Fruit fly (Drosophila melanogaster) whole organism, pupa: ENCODE measurements around the gene His3.3A.

Experiments used
- CG10348 ChIP-seq: fragments of 200-800 bp; sonication (Bioruptor generic); IDR thresholded peaks from 2 replicates; pipeline ENCODE4 v1.3.6; 2022; ENCODE audit warnings: missing biosample characterization, missing genetic modification characterization
- CG12605 ChIP-seq: fragments of 200-800 bp; sonication (Bioruptor generic); IDR thresholded peaks from 2 replicates; pipeline ENCODE4 v1.3.6; 2022; ENCODE audit warnings: missing biosample characterization, missing genetic modification characterization
- CG13204 ChIP-seq: fragments of 200-800 bp; sonication (Bioruptor generic); optimal IDR thresholded peaks from 2 replicates; lab custom pipeline; 2018; ENCODE audit warnings: missing biosample characterization, mild to moderate bottlenecking, missing genetic modification characterization, moderate library complexity
- CG14655 ChIP-seq: fragments of 200-800 bp; sonication (Bioruptor generic); optimal IDR thresholded peaks from 3 replicates; lab custom pipeline; 2017; ENCODE audit warnings: mild to moderate bottlenecking, missing biosample characterization, missing genetic modification reagents, missing genetic modification characterization
- CG15710 ChIP-seq: fragments of 200-800 bp; sonication (Bioruptor generic); optimal IDR thresholded peaks from 2 replicates; lab custom pipeline; 2018; ENCODE audit warnings: missing biosample characterization, mild to moderate bottlenecking, missing genetic modification characterization, moderate library complexity
- CG17806 ChIP-seq: fragments of 200-800 bp; sonication (Bioruptor generic); optimal IDR thresholded peaks from 2 replicates; lab custom pipeline; 2018; ENCODE audit warnings: missing biosample characterization, mild to moderate bottlenecking, missing genetic modification characterization, moderate library complexity
- CG32121 ChIP-seq: fragments of 200-800 bp; sonication (Bioruptor generic); IDR thresholded peaks from 2 replicates; pipeline ENCODE4 v1.3.6; 2022; ENCODE audit warnings: missing biosample characterization, missing genetic modification characterization
- CG34367 ChIP-seq: fragments of 200-800 bp; sonication (Bioruptor generic); optimal IDR thresholded peaks from 2 replicates; lab custom pipeline; 2018; ENCODE audit warnings: missing biosample characterization, mild to moderate bottlenecking, missing genetic modification characterization
- CG4496 ChIP-seq: fragments of 200-800 bp; sonication (Bioruptor generic); IDR thresholded peaks from 3 replicates; pipeline ENCODE4 v1.3.6; 2022; ENCODE audit warnings: missing biosample characterization, missing genetic modification characterization
- CG8159 ChIP-seq: fragments of 200-800 bp; sonication (Bioruptor generic); optimal IDR thresholded peaks from 3 replicates; lab custom pipeline; 2018; ENCODE audit warnings: missing biosample characterization, mild to moderate bottlenecking, missing genetic modification characterization, moderate library complexity
- CG8301 ChIP-seq: fragments of 200-800 bp; sonication (Bioruptor generic); optimal IDR thresholded peaks from 2 replicates; lab custom pipeline; 2018; ENCODE audit warnings: missing biosample characterization, mild to moderate bottlenecking, missing genetic modification characterization
- CG9948 ChIP-seq: fragments of 200-800 bp; sonication (Bioruptor generic); optimal IDR thresholded peaks from 2 replicates; lab custom pipeline; 2018; ENCODE audit warnings: missing biosample characterization, mild to moderate bottlenecking, missing genetic modification characterization, moderate library complexity
- D1 ChIP-seq: fragments of 200-800 bp; sonication (Bioruptor generic); optimal IDR thresholded peaks from 2 replicates; lab custom pipeline; 2018; ENCODE audit warnings: missing biosample characterization, mild to moderate bottlenecking, missing genetic modification characterization, moderate library complexity
- EcR ChIP-seq: fragments of 200-800 bp; sonication (Bioruptor generic); optimal IDR thresholded peaks from 3 replicates; lab custom pipeline; 2019; ENCODE audit warnings: missing biosample characterization, missing genetic modification characterization, mild to moderate bottlenecking, moderate library complexity, missing genetic modification reagents
- Ets98B ChIP-seq: fragments of 200-800 bp; sonication (Bioruptor generic); IDR thresholded peaks from 2 replicates; pipeline ENCODE4 v1.3.6; 2022; ENCODE audit warnings: missing biosample characterization, missing genetic modification characterization
- Pif1A ChIP-seq: fragments of 200-800 bp; sonication (Bioruptor generic); optimal IDR thresholded peaks from 3 replicates; lab custom pipeline; 2016; ENCODE audit warnings: missing biosample characterization, missing genetic modification characterization
- Pif1B ChIP-seq: fragments of 200-800 bp; sonication (Bioruptor generic); optimal IDR thresholded peaks from 3 replicates; lab custom pipeline; 2016; ENCODE audit warnings: missing biosample characterization, missing genetic modification characterization
- Snoo ChIP-seq: fragments of 200-800 bp; sonication (Bioruptor generic); optimal IDR thresholded peaks from 3 replicates; lab custom pipeline; 2017; ENCODE audit warnings: missing biosample characterization, mild to moderate bottlenecking, missing genetic modification characterization, inconsistent platforms
- fd96Ca ChIP-seq: fragments of 200-800 bp; sonication (Bioruptor generic); IDR thresholded peaks from 3 replicates; pipeline ENCODE4 v1.3.6; 2022; ENCODE audit warnings: missing biosample characterization, missing genetic modification characterization
- gl ChIP-seq: fragments of 200-800 bp; sonication (Bioruptor generic); optimal IDR thresholded peaks from 2 replicates; lab custom pipeline; 2018; ENCODE audit warnings: missing biosample characterization, mild to moderate bottlenecking, missing genetic modification characterization
- rn ChIP-seq: fragments of 200-800 bp; sonication (Bioruptor generic); IDR thresholded peaks from 2 replicates; pipeline ENCODE4 v1.3.6; 2022; ENCODE audit warnings: missing biosample characterization, missing genetic modification characterization

His3.3A gene

DNA sequence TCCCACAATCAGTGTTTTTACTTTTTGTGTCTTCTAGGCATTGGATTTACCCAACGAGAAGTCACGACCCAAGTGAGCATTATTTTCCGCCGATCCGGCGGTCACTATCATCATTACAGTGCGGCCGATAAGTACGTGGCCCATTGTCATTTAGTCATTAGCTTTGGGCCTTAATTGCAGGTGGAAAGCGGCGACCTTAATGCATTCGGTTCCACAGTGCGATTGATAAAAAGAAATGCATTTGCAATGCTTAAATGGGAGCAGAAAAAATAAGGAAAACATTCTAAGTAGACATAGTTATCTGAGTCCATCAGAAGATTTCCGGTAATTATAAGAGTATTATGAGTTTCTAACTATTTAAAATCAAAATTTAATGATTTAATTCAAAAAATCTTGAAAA, 37.3 kb downstream of the His3.3A start:
- TF ChIP-seq CG4496 = no peak
- TF ChIP-seq EcR = no peak
- TF ChIP-seq CG13204 = no peak
- TF ChIP-seq CG32121 (GFP tag; lab: Robert Waterston, UW) = no peak
- TF ChIP-seq CG10348 (GFP tag; lab: Robert Waterston, UW) = no peak
- TF ChIP-seq gl (tag; lab: Kevin White, UChicago) = no peak
- no peak for TF ChIP-seq Pif1B (GFP tag; lab: Kevin White, UChicago)
- peak; percentile 3 for TF ChIP-seq Pif1A (GFP tag; lab: Kevin White, UChicago)
- TF ChIP-seq D1 (tag; lab: Kevin White, UChicago) = no peak
- no peak for TF ChIP-seq CG12605
- peak; percentile 28 for TF ChIP-seq CG9948
- no peak for TF ChIP-seq fd96Ca (GFP tag; lab: Robert Waterston, UW)
- peak; percentile 16 for TF ChIP-seq CG14655 (GFP tag; lab: Kevin White, UChicago)
- TF ChIP-seq CG15710 (tag; lab: Kevin White, UChicago) = peak; percentile 58
- TF ChIP-seq rn (GFP tag; lab: Robert Waterston, UW) = no peak
- no peak for TF ChIP-seq Ets98B (GFP tag; lab: Robert Waterston, UW)
- no peak for TF ChIP-seq CG17806
- no peak for TF ChIP-seq CG34367
- no peak for TF ChIP-seq CG8301 (tag; lab: Kevin White, UChicago)
- TF ChIP-seq CG8159 (tag; lab: Kevin White, UChicago) = peak; percentile 26
- TF ChIP-seq Snoo (tag; lab: Kevin White, UChicago) = peak; percentile 34

DNA sequence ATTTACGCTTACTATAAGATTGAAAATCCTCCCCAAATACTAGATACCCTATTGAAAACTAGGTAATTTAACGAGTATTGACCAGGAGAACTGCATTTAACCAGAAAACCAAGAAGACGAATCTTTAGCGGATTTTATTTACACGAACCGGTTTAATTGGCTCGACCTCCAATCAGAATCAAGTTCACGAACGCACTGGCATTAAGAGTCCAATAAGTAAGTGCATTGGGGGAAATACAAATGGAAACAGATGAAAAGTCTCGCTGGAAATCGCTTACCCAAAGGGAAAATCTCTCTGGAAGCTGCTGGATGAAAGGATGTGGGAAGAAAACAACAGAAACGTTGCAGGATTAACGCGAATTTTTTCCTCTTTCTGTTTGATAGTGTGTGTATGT, 37.7 kb downstream of the His3.3A start:
- no peak for TF ChIP-seq rn (GFP tag; lab: Robert Waterston, UW)
- TF ChIP-seq CG10348 (GFP tag; lab: Robert Waterston, UW) = no peak
- no peak for TF ChIP-seq CG32121 (GFP tag; lab: Robert Waterston, UW)
- no peak for TF ChIP-seq CG14655 (GFP tag; lab: Kevin White, UChicago)
- peak; percentile 64 for TF ChIP-seq EcR

DNA sequence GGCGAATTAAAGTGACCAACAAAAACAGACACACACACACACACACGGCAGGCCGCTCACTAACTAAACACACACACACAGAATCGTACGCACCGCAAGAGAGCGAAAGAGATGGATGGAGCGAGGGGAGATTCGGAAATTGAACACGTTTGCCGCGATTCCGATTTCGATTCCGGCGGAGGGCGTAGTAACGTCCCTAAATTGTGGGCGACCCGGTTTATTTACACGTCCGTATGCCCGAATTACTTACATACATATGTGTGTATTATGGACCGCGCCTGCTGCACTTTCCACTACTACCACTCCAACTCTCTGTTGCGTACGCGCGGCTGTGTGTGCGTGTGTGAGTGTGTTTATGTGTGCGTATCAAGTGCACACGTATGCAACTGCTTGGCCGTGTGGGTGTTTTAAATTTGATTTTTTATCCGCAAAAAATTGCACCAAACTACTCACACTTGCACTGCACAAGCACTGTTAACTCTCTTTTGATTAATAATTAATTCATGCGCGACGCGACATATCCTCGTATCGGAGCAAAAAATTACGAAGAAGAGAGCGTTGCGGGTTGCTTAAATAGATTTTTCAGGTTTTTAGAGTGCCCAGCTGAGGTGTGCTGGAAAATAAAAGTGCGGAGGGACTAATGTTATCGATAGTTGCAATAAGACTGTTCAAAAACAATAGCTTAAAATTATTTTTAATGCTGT, 38.3 kb downstream of the His3.3A start, which contains the start of gene Pgant5:
TSS of gene Pgant5 (minus strand) at position 601 of the 704 bp plus-strand sequence.
- TF ChIP-seq fd96Ca (GFP tag; lab: Robert Waterston, UW) = peak; percentile 30; the same call in 1 of the 3 replicates
- peak; percentile 42 for TF ChIP-seq Pif1A (GFP tag; lab: Kevin White, UChicago)
- peak; percentile 24; the same call in 1 of the 2 replicates for TF ChIP-seq Ets98B (GFP tag; lab: Robert Waterston, UW)
- no peak for TF ChIP-seq CG17806
- peak; percentile 39 for TF ChIP-seq EcR
- TF ChIP-seq CG13204 = peak; percentile 34
- TF ChIP-seq CG10348 (GFP tag; lab: Robert Waterston, UW) = no peak
- TF ChIP-seq CG4496 = peak; percentile 53; the same call in 1 of the 3 replicates
- peak; percentile 6 for TF ChIP-seq D1 (tag; lab: Kevin White, UChicago)
- TF ChIP-seq CG8301 (tag; lab: Kevin White, UChicago) = no peak
- peak; percentile 7 for TF ChIP-seq CG15710 (tag; lab: Kevin White, UChicago)

DNA sequence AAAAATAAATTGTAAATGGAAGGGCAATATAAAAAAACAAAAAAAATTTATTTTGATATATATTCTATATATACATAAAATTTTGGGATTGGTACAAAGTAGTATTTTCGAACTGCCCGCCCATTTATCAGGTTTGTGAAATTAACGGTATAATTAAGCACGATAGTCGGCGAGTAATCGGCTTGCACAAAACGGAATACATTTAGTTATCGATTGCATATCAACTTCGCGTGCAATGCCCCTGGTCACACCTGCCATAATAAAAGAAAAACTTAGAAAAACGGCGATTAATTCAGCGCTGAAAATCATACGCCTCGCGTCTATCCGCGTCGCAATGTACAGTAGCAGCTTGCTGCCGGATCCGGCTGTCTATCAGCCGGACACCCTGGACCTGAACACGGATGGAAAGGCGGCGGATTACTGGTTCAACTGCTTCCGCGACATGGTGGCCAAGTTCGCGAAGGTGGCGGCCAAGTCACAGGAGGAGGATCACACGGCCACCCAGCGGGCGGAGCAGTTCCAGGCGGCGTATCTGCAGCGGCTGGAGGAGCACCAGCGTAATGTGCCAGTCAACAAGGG, 39.0 kb downstream of the His3.3A start, which contains the start of gene CG5828:
TSS of gene CG5828 (plus strand) at position 205 of the 579 bp plus-strand sequence.
- TF ChIP-seq gl (tag; lab: Kevin White, UChicago) (no peak), CG8159 (tag; lab: Kevin White, UChicago) (no peak), Pif1A (GFP tag; lab: Kevin White, UChicago) (no peak), EcR (no peak), CG8301 (tag; lab: Kevin White, UChicago) (no peak), Ets98B (GFP tag; lab: Robert Waterston, UW) (no peak), CG12605 (no peak), CG10348 (GFP tag; lab: Robert Waterston, UW) (no peak), CG14655 (GFP tag; lab: Kevin White, UChicago) (no peak), CG9948 (no peak), Snoo (tag; lab: Kevin White, UChicago) (no peak), fd96Ca (GFP tag; lab: Robert Waterston, UW) (no peak), rn (GFP tag; lab: Robert Waterston, UW) (no peak), CG4496 (no peak), CG34367 (no peak), CG15710 (tag; lab: Kevin White, UChicago) (no peak), CG17806 (no peak)

DNA sequence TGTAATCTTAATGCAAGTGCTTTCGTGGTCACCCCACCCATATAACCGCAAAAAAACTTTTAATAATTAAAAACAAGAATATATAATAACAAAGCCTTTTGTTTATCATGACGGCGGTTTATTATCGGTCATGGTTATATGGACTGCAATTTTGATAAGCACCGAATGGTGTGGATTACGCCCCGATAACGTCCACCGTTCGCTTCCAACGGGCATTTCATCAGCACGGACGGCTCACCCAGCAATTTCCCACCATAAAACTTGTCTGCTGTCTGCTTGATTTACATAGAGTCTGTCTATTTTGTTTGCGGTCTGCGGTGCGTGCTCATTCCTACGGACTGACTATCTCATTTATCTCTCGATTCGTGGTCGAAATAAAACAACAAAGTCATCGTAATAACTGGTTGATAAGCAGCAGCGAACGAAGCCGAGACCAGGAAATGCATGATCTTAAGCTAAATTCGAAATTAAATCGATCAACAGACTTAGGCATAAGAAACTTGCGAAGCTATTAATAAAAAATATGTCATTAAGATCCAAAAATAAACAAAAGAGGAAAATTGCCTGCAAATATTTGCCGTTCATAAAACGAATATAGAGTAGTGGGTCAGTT, 40.6 kb downstream of the His3.3A start:
- TF ChIP-seq EcR (peak; percentile 69), CG32121 (GFP tag; lab: Robert Waterston, UW) (no peak)

DNA sequence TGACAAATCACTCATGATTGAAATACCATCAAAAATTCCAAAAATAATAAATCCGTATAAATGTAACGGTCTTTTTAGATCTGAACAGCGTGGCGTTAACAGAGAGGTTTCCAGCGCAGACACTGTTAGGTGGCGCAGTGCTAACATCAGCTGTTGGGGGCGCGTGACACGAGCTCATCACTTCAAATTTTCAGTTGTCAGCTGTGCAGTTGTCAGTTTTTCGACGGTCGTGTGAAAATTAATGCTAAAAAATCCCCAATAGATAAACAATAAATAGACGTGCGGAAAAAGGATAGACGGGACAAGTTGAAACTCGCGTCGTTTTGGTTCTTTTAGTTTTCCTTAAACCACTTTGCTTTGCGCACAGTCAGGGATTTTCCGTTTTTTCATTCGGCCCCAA, 41.4 kb downstream of the His3.3A start, which contains the start of gene CG4230:
TSS of gene CG4230 (plus strand) at position 6 of the 400 bp plus-strand sequence.
- TF ChIP-seq CG9948 (no peak), CG10348 (GFP tag; lab: Robert Waterston, UW) (no peak), Snoo (tag; lab: Kevin White, UChicago) (no peak), Pif1B (GFP tag; lab: Kevin White, UChicago) (no peak), CG14655 (GFP tag; lab: Kevin White, UChicago) (no peak), Pif1A (GFP tag; lab: Kevin White, UChicago) (no peak), CG17806 (no peak), CG34367 (no peak), CG4496 (no peak), EcR (no peak), CG13204 (no peak), CG32121 (GFP tag; lab: Robert Waterston, UW) (no peak), Ets98B (GFP tag; lab: Robert Waterston, UW) (no peak), CG12605 (no peak), fd96Ca (GFP tag; lab: Robert Waterston, UW) (no peak; the same call in 2 of the 3 replicates), gl (tag; lab: Kevin White, UChicago) (no peak), D1 (tag; lab: Kevin White, UChicago) (no peak), CG8159 (tag; lab: Kevin White, UChicago) (no peak), CG8301 (tag; lab: Kevin White, UChicago) (no peak)
- TF ChIP-seq, all 21 proteins: peak for 0
